Fruit fly (Drosophila melanogaster) Kc167 (cell line): ENCODE data around the gene CG43407.

Experiments
- Sin3A ChIP-seq: fragments of >200 bp; optimal IDR thresholded peaks from 2 replicates; lab custom pipeline; 2018; ENCODE audit warnings: missing external identifiers
- h ChIP-seq: fragments of >200 bp; optimal IDR thresholded peaks from 3 replicates; lab custom pipeline; 2018; ENCODE audit warnings: missing external identifiers
- insv ChIP-seq: fragments of >200 bp; optimal IDR thresholded peaks from 3 replicates; lab custom pipeline; 2018; ENCODE audit warnings: missing external identifiers
- psq ChIP-seq: fragments of >200 bp; optimal IDR thresholded peaks from 2 replicates; lab custom pipeline; 2017; ENCODE audit warnings: missing external identifiers
- ttk ChIP-seq: sonication (Bioruptor generic); optimal IDR thresholded peaks from 2 replicates; lab custom pipeline; 2017; ENCODE audit warnings: missing external identifiers

dm6 chr3L:19049669-19050510 is 3.3 kb downstream of the CG43407 start:
- TF ChIP-seq Sin3A (lab: Kevin White, UChicago) (no peak), ttk (lab: Kevin White, UChicago) (no peak), insv (lab: Kevin White, UChicago) (no peak), h (lab: Kevin White, UChicago) (no peak), psq (lab: Kevin White, UChicago) (no peak)
